Worm (Caenorhabditis elegans) whole organism, early embryonic: ENCODE measurements around the gene F38E9.6.

ENCODE experiments used
- B0310.2 ChIP-seq: sonication (generic microtip); optimal IDR thresholded peaks from 2 replicates; lab custom pipeline; 2016; ENCODE audit warnings: mild to moderate bottlenecking, missing genetic modification characterization, missing compliant biosample characterization
- F13C5.2 ChIP-seq: sonication (generic microtip); optimal IDR thresholded peaks from 2 replicates; lab custom pipeline; 2017; ENCODE audit warnings: mild to moderate bottlenecking, missing genetic modification characterization, inconsistent platforms, missing compliant biosample characterization
- ama-1 ChIP-seq: fragments of 150-350 bp; optimal IDR thresholded peaks from 2 replicates; lab custom pipeline; 2014

- TF ChIP-seq F13C5.2 (tag; lab: Kevin White, UChicago) (no peak), ama-1 (lab: Kevin White, UChicago) (no peak), B0310.2 (tag; lab: Kevin White, UChicago) (no peak)
Measured at ce11 chrX:16482944-16483343, 50.7 kb downstream of the F38E9.6 start.
